Fruit fly (Drosophila melanogaster): ENCODE data around the gene CG31883.

Gene CG31883

dm6 chr2L:9512401-9513198 lies 15.7 kb upstream of the CG31883 start:
- TF ChIP-seq br (GFP tag; optimal IDR thresholded peaks at IDR 0.05) (no peak), dl (GFP tag; optimal IDR thresholded peaks at IDR 0.05; ENCODE audit: insufficient read depth in 1 of 2, partially characterized antibody in 2 of 2) (no peak), Dfd (GFP tag; optimal IDR thresholded peaks at IDR 0.05) (no peak), Abd-B (GFP tag; optimal IDR thresholded peaks at IDR 0.05) (no peak), fru (GFP tag; optimal IDR thresholded peaks at IDR 0.05) (no peak), CG32264 (GFP tag; optimal IDR thresholded peaks at IDR 0.05) (no peak), lola (GFP tag; optimal IDR thresholded peaks at IDR 0.05) (no peak), ey (GFP tag; optimal IDR thresholded peaks at IDR 0.05) (no peak), Hr78 (GFP tag; optimal IDR thresholded peaks at IDR 0.05) (no peak), h (GFP tag; optimal IDR thresholded peaks at IDR 0.05) (no peak), Jra (GFP tag; optimal IDR thresholded peaks at IDR 0.05) (no peak), woc (GFP tag; optimal IDR thresholded peaks at IDR 0.05) (no peak), dsf (GFP tag; optimal IDR thresholded peaks at IDR 0.05; ENCODE audit: borderline replicate concordance) (no peak), Dif (GFP tag; optimal IDR thresholded peaks at IDR 0.05; ENCODE audit: partially characterized antibody) (no peak), Rel (GFP tag; optimal IDR thresholded peaks at IDR 0.05) (no peak), Rel (tag; optimal IDR thresholded peaks at IDR 0.05) (no peak), sage (GFP tag; optimal IDR thresholded peaks at IDR 0.05) (no peak), rgr (GFP tag; optimal IDR thresholded peaks at IDR 0.05) (no peak), CrebA (GFP tag; optimal IDR thresholded peaks at IDR 0.05; ENCODE audit: borderline replicate concordance) (no peak), sv (GFP tag; optimal IDR thresholded peaks at IDR 0.05) (no peak), Myc (optimal IDR thresholded peaks at IDR 0.05) (no peak)

DNA sequence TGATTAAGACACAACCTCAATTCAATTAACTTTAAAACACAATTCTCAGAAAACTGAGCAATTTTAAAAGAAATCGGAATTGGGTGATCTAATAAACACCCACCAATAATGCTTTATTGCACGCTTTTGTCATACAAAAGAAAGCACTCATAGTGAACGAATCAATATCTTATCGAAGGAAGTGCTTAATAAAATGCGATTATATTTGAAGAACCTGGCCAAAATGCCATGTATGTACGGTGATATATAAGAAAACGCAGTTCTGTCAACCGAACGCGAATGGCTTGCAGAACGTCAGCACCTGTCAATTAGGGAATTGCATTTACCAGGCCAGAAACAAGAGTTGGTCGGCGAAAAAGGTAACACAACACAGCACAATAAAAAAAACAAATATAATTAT lies 14.5 kb upstream of the CG31883 start:
- TF ChIP-seq rgr (GFP tag; optimal IDR thresholded peaks at IDR 0.05) (peak; percentile 8), h (GFP tag; optimal IDR thresholded peaks at IDR 0.05) (peak; percentile 9), Rel (GFP tag; optimal IDR thresholded peaks at IDR 0.05) (no peak), Rel (tag; optimal IDR thresholded peaks at IDR 0.05) (peak; percentile 50), Myc (optimal IDR thresholded peaks at IDR 0.05) (no peak), Sp1 (GFP tag; optimal IDR thresholded peaks at IDR 0.05) (peak; percentile 14), CrebA (GFP tag; optimal IDR thresholded peaks at IDR 0.05; ENCODE audit: borderline replicate concordance) (no peak)

DNA sequence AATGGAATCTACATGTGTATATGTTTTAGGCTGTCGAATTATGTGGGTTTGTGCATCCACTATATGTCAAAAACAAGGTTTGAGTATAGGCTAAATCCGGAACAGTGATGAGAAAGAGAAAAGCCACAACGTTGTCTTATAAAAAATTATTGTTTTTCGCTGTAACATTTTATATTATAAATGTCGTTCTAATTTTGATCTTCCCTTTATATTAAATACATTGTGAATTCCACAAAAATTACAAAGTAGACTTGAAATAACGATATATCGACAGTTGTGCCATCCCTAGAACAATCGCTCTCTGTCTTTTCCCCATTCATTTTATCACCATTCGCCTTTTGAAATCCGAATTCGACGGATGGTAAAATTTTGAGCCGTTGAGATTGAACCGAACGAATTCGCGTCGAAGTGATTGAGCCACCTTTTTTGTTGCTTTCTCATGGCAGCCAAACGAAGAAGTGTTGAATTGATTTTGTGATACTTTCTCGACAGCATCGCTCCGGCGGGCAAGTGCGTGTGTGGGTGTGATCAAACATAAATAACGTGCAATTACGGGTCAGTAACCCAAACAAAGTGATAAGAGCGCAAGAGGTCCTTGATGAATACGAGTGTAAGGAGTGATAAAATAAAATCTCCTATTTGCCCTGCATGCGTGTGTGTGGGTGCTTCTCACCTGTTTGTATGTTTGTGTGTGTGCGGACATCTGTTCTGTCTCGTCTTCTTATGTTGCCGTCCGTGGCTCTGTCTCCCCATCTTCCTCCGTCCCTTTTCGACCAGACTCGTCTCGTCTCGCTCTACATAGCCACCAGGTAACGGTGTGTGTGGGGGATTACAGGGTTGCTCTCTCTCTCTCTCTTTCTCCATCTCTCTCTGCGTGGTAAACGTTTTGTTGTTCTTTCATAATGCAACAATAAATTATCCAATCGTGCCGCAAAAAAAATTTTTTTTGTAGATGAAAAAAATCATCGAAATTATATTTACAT lies 7.1 kb upstream of the CG31883 start, which contains the start of gene Oatp30B:
Gene Oatp30B (plus strand): TSS at position 325 of the 983 bp plus-strand sequence.
- TF ChIP-seq foxo (GFP tag; optimal IDR thresholded peaks at IDR 0.05) (peak; percentile 62 to 96), woc (GFP tag; optimal IDR thresholded peaks at IDR 0.05) (peak; percentile 92), Sp1 (GFP tag; optimal IDR thresholded peaks at IDR 0.05) (peak; percentile 91), Abd-B (GFP tag; optimal IDR thresholded peaks at IDR 0.05) (no peak), Vsx2 (GFP tag; optimal IDR thresholded peaks at IDR 0.05; ENCODE audit: partially characterized antibody) (no peak), lola (GFP tag; optimal IDR thresholded peaks at IDR 0.05) (no peak), Hr78 (GFP tag; optimal IDR thresholded peaks at IDR 0.05) (no peak), Jra (GFP tag; optimal IDR thresholded peaks at IDR 0.05) (peak; percentile 93), Hr83 (GFP tag; optimal IDR thresholded peaks at IDR 0.05; ENCODE audit: poor library complexity, severe bottlenecking) (peak; percentile 82), tai (GFP tag; optimal IDR thresholded peaks at IDR 0.05) (peak; percentile 94), rgr (GFP tag; optimal IDR thresholded peaks at IDR 0.05) (peak; percentile 96), ey (GFP tag; optimal IDR thresholded peaks at IDR 0.05) (peak; percentile 95), Rel (GFP tag; optimal IDR thresholded peaks at IDR 0.05) (peak; percentile 14), Rel (tag; optimal IDR thresholded peaks at IDR 0.05) (peak; percentile 79), pan (optimal IDR thresholded peaks at IDR 0.05) (no peak), jim (GFP tag; optimal IDR thresholded peaks at IDR 0.05) (no peak), sage (GFP tag; optimal IDR thresholded peaks at IDR 0.05) (peak; percentile 91), N (GFP tag; optimal IDR thresholded peaks at IDR 0.05) (peak; percentile 29), usp (GFP tag; optimal IDR thresholded peaks at IDR 0.05) (no peak), brk (GFP tag; optimal IDR thresholded peaks at IDR 0.05) (peak; percentile 97), sv (GFP tag; optimal IDR thresholded peaks at IDR 0.05) (peak; percentile 98), CG32264 (GFP tag; optimal IDR thresholded peaks at IDR 0.05) (peak; percentile 76), Myc (optimal IDR thresholded peaks at IDR 0.05) (peak; percentile 83), CrebA (GFP tag; optimal IDR thresholded peaks at IDR 0.05; ENCODE audit: borderline replicate concordance) (peak; percentile 77), dl (GFP tag; optimal IDR thresholded peaks at IDR 0.05; ENCODE audit: insufficient read depth in 1 of 2, partially characterized antibody in 2 of 2) (no peak), Dif (GFP tag; optimal IDR thresholded peaks at IDR 0.05; ENCODE audit: partially characterized antibody) (peak; percentile 50), br (GFP tag; optimal IDR thresholded peaks at IDR 0.05) (peak; percentile 93), psq (GFP tag; optimal IDR thresholded peaks at IDR 0.05) (peak; percentile 99), dsf (GFP tag; optimal IDR thresholded peaks at IDR 0.05; ENCODE audit: borderline replicate concordance) (peak; percentile 89), Hnf4 (GFP tag; optimal IDR thresholded peaks at IDR 0.05) (peak; percentile 96), GATAd (GFP tag; optimal IDR thresholded peaks at IDR 0.05) (peak; percentile 77), HLH106 (tag; optimal IDR thresholded peaks at IDR 0.05) (peak; percentile 96), Dfd (GFP tag; optimal IDR thresholded peaks at IDR 0.05) (no peak), h (GFP tag; optimal IDR thresholded peaks at IDR 0.05) (peak; percentile 96), fru (GFP tag; optimal IDR thresholded peaks at IDR 0.05) (peak; percentile 94), OdsH (GFP tag; optimal IDR thresholded peaks at IDR 0.05) (peak; percentile 90), Mio (GFP tag; optimal IDR thresholded peaks at IDR 0.05) (peak; percentile 31), CG9705 (GFP tag; optimal IDR thresholded peaks at IDR 0.05) (peak; percentile 91)

Data from whole organism, wandering third instar larva.